Worm (Caenorhabditis elegans) whole organism, midembryonic: ENCODE data around the gene sre-20.

Experiments used
- cog-1 ChIP-seq: sonication (generic microtip); optimal IDR thresholded peaks from 2 replicates; lab custom pipeline; 2016; ENCODE audit warnings: missing genetic modification characterization, missing compliant biosample characterization
- flt-1 ChIP-seq: fragments of 200-800 bp; sonication (Bioruptor generic); IDR thresholded peaks from 2 replicates; pipeline ENCODE4 v1.3.6; 2022; ENCODE audit warnings: missing genetic modification characterization, missing compliant biosample characterization
- med-1 ChIP-seq: sonication (generic microtip); optimal IDR thresholded peaks from 2 replicates; lab custom pipeline; 2017; ENCODE audit warnings: missing genetic modification characterization, mild to moderate bottlenecking, missing compliant biosample characterization, antibody characterized with exemption, missing genetic modification reagents; ENCODE audit not compliant: insufficient read depth
- tab-1 ChIP-seq: fragments of 200-800 bp; sonication (Bioruptor generic); IDR thresholded peaks from 2 replicates; pipeline ENCODE4 v1.3.6; 2022; ENCODE audit warnings: missing genetic modification characterization, missing compliant biosample characterization
- ztf-23 ChIP-seq: fragments of 200-800 bp; sonication (Bioruptor generic); IDR thresholded peaks from 2 replicates; pipeline ENCODE4 v1.3.6; 2022; ENCODE audit warnings: missing genetic modification reagents, missing genetic modification characterization, missing compliant biosample characterization
- ztf-29 ChIP-seq: fragments of 200-800 bp; sonication (Bioruptor generic); IDR thresholded peaks from 2 replicates; pipeline ENCODE4 v1.3.6; 2022; ENCODE audit warnings: missing genetic modification reagents, missing genetic modification characterization, missing compliant biosample characterization

- no peak for TF ChIP-seq ztf-23 (GFP tag; lab: Robert Waterston, UW)
- TF ChIP-seq ztf-29 = no peak
- TF ChIP-seq flt-1 = no peak
- no peak for TF ChIP-seq tab-1
- TF ChIP-seq cog-1 (tag; lab: Kevin White, UChicago) = no peak
- TF ChIP-seq med-1 (GFP tag; lab: Kevin White, UChicago) = no peak
Observed at ce11 chrV:12754839-12755238, 29.9 kb downstream of the sre-20 start, which contains the start of gene gpa-13.
